Fruit fly (Drosophila melanogaster) whole organism, pupa: ENCODE results near the gene NimC2.

Experiments used
- CG12605 ChIP-seq: fragments of 200-800 bp; sonication (Bioruptor generic); IDR thresholded peaks from 2 replicates; pipeline ENCODE4 v1.3.6; 2022; ENCODE audit warnings: missing biosample characterization, missing genetic modification characterization
- EcR ChIP-seq: fragments of 200-800 bp; sonication (Bioruptor generic); optimal IDR thresholded peaks from 3 replicates; lab custom pipeline; 2019; ENCODE audit warnings: missing biosample characterization, missing genetic modification characterization, mild to moderate bottlenecking, moderate library complexity, missing genetic modification reagents
- rn ChIP-seq: fragments of 200-800 bp; sonication (Bioruptor generic); IDR thresholded peaks from 2 replicates; pipeline ENCODE4 v1.3.6; 2022; ENCODE audit warnings: missing biosample characterization, missing genetic modification characterization

DNA sequence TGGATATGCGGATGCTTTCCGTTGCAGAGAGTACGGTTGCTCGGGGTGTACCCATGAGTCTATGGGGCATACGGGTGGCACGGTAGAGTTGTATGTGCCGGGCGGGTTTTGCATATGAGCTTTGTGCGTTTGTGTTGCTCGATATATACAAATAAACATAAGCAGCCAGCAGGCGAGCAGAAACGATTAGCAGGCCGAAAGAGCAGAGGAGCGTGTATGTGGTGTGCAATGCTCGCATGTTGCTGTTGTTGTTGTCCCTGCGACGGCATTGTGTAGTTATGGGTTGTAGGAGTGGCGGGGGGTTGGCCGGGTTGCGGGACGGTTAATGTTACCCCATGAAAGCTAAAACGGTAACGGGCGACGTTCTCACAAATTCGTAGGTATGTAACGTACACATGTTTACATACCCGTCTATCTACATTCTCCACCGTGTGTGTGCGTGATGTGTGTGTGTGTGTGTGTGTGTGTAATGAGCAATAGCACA is 41.8 kb downstream of the NimC2 start:
- no peak for TF ChIP-seq rn (GFP tag; lab: Robert Waterston, UW)
- no peak for TF ChIP-seq CG12605 (GFP tag; lab: Robert Waterston, UW)
- TF ChIP-seq EcR (GFP tag; lab: Kevin White, UChicago), result no peak
